Fruit fly (Drosophila melanogaster) whole organism, embryonic: ENCODE measurements around the gene CG5171.
A peak's percentile ranks its signal among the peaks of the same experiment; 100 is the strongest.

Source experiments
- C15 ChIP-seq: fragments of 200-800 bp; sonication (Bioruptor generic); IDR thresholded peaks from 3 replicates; pipeline ENCODE4 v1.3.6; 2022; ENCODE audit warnings: missing biosample characterization, missing genetic modification characterization
- CG11456 ChIP-seq: fragments of 200-800 bp; sonication (Bioruptor generic); IDR thresholded peaks from 3 replicates; pipeline ENCODE4 v1.3.6; 2022; ENCODE audit warnings: missing biosample characterization, missing genetic modification characterization
- CG11695 ChIP-seq: fragments of 200-800 bp; sonication (Bioruptor generic); IDR thresholded peaks from 3 replicates; pipeline ENCODE4 v1.3.6; 2022; ENCODE audit warnings: missing biosample characterization, missing genetic modification characterization
- CG11723 ChIP-seq: fragments of 200-800 bp; sonication (Bioruptor generic); optimal IDR thresholded peaks from 2 replicates; lab custom pipeline; 2017; ENCODE audit warnings: missing biosample characterization, mild to moderate bottlenecking, missing genetic modification characterization
- CG12155 ChIP-seq: fragments of 200-800 bp; sonication (Bioruptor generic); optimal IDR thresholded peaks from 3 replicates; lab custom pipeline; 2016; ENCODE audit warnings: missing biosample characterization, missing genetic modification characterization
- CG12299 ChIP-seq: fragments of 200-800 bp; sonication (Bioruptor generic); optimal IDR thresholded peaks from 2 replicates; lab custom pipeline; 2018; ENCODE audit warnings: missing biosample characterization, mild to moderate bottlenecking, missing genetic modification characterization
- CG14050 ChIP-seq: fragments of 200-800 bp; sonication (Bioruptor generic); IDR thresholded peaks from 3 replicates; pipeline ENCODE4 v1.3.6; 2022; ENCODE audit warnings: missing biosample characterization, missing genetic modification characterization
- CG14441 ChIP-seq: fragments of 200-800 bp; sonication (Bioruptor generic); IDR thresholded peaks from 2 replicates; pipeline ENCODE4 v1.3.6; 2022; ENCODE audit warnings: missing biosample characterization, missing genetic modification characterization
- CG16779 ChIP-seq: fragments of 200-800 bp; sonication (Bioruptor generic); IDR thresholded peaks from 2 replicates; pipeline ENCODE4 v1.3.6; 2022; ENCODE audit warnings: missing biosample characterization, missing genetic modification characterization
- CG16813 ChIP-seq: fragments of 200-800 bp; sonication (Bioruptor generic); IDR thresholded peaks from 3 replicates; pipeline ENCODE4 v1.3.6; 2022; ENCODE audit warnings: missing biosample characterization, missing genetic modification characterization; ENCODE audit not compliant: partially characterized antibody
- CG2120 ChIP-seq: fragments of 200-800 bp; sonication (Bioruptor generic); optimal IDR thresholded peaks from 3 replicates; lab custom pipeline; 2016; ENCODE audit warnings: missing biosample characterization, missing genetic modification characterization
- CG2712 ChIP-seq: fragments of 200-800 bp; optimal IDR thresholded peaks from 3 replicates; lab custom pipeline; 2019; ENCODE audit warnings: missing biosample characterization, mild to moderate bottlenecking, missing genetic modification characterization, moderate library complexity
- CG3163 ChIP-seq: fragments of 200-800 bp; sonication (Bioruptor generic); optimal IDR thresholded peaks from 3 replicates; lab custom pipeline; 2016; ENCODE audit warnings: missing biosample characterization, missing genetic modification characterization
- CG34376 ChIP-seq: fragments of 200-800 bp; sonication (Bioruptor generic); optimal IDR thresholded peaks from 2 replicates; lab custom pipeline; 2018; ENCODE audit warnings: missing biosample characterization, mild to moderate bottlenecking, missing genetic modification characterization
- CG3995 ChIP-seq: fragments of 200-800 bp; sonication (Bioruptor generic); optimal IDR thresholded peaks from 3 replicates; lab custom pipeline; 2016; ENCODE audit warnings: missing biosample characterization, missing genetic modification characterization
- CG4617 ChIP-seq: fragments of 200-800 bp; sonication (Bioruptor generic); optimal IDR thresholded peaks from 3 replicates; lab custom pipeline; 2016; ENCODE audit warnings: missing biosample characterization, missing genetic modification characterization, borderline replicate concordance
- CG6654 ChIP-seq: fragments of 200-800 bp; sonication (Bioruptor generic); optimal IDR thresholded peaks from 2 replicates; lab custom pipeline; 2017; ENCODE audit warnings: missing biosample characterization, mild to moderate bottlenecking, missing genetic modification characterization
- CG8924 ChIP-seq: fragments of 200-800 bp; optimal IDR thresholded peaks from 3 replicates; lab custom pipeline; 2019; ENCODE audit warnings: missing biosample characterization, mild to moderate bottlenecking, missing genetic modification characterization, moderate library complexity
- CG9727 ChIP-seq: fragments of 200-800 bp; sonication (Bioruptor generic); optimal IDR thresholded peaks from 3 replicates; lab custom pipeline; 2017; ENCODE audit warnings: missing biosample characterization, mild to moderate bottlenecking, missing genetic modification characterization
- CG9797 ChIP-seq: fragments of 200-800 bp; sonication (Bioruptor generic); optimal IDR thresholded peaks from 3 replicates; lab custom pipeline; 2018; ENCODE audit warnings: missing biosample characterization, mild to moderate bottlenecking, missing genetic modification characterization
- Camta ChIP-seq: fragments of 200-800 bp; sonication (Bioruptor generic); optimal IDR thresholded peaks from 2 replicates; lab custom pipeline; 2016; ENCODE audit warnings: missing biosample characterization, missing genetic modification characterization
- D19A ChIP-seq: fragments of 200-800 bp; optimal IDR thresholded peaks from 3 replicates; lab custom pipeline; 2019; ENCODE audit warnings: missing biosample characterization, mild to moderate bottlenecking, missing genetic modification characterization, moderate library complexity
- Dip2 ChIP-seq: fragments of 200-800 bp; sonication (Bioruptor generic); IDR thresholded peaks from 2 replicates; pipeline ENCODE4 v1.3.6; 2022; ENCODE audit warnings: missing biosample characterization, missing genetic modification characterization
- Dip3 ChIP-seq: fragments of 200-800 bp; sonication (Bioruptor generic); optimal IDR thresholded peaks from 3 replicates; lab custom pipeline; 2016; ENCODE audit warnings: missing biosample characterization, missing genetic modification characterization
- E2f2 ChIP-seq: fragments of 200-800 bp; sonication (Bioruptor generic); IDR thresholded peaks from 2 replicates; pipeline ENCODE4 v1.3.6; 2022; ENCODE audit warnings: missing biosample characterization, missing genetic modification characterization
- Fer2 ChIP-seq: fragments of 200-800 bp; sonication (Bioruptor generic); optimal IDR thresholded peaks from 2 replicates; lab custom pipeline; 2018; ENCODE audit warnings: missing biosample characterization, mild to moderate bottlenecking, missing genetic modification characterization, moderate library complexity
- Fer3 ChIP-seq: fragments of 200-800 bp; sonication (Bioruptor generic); optimal IDR thresholded peaks from 2 replicates; lab custom pipeline; 2018; ENCODE audit warnings: missing biosample characterization, mild to moderate bottlenecking, missing genetic modification characterization, moderate library complexity
- H2.0 ChIP-seq: fragments of 200-800 bp; sonication (Bioruptor generic); IDR thresholded peaks from 2 replicates; pipeline ENCODE4 v1.3.6; 2022; ENCODE audit warnings: missing biosample characterization, missing genetic modification characterization
- Hmx ChIP-seq: fragments of 200-800 bp; sonication (Bioruptor generic); optimal IDR thresholded peaks from 2 replicates; lab custom pipeline; 2016; ENCODE audit warnings: missing biosample characterization, missing genetic modification characterization
- Lpt ChIP-seq: fragments of >200 bp; optimal IDR thresholded peaks from 2 replicates; lab custom pipeline; 2018; ENCODE audit warnings: missing biosample characterization, missing genetic modification characterization
- MBD-R2 ChIP-seq: fragments of 200-800 bp; sonication (Bioruptor generic); IDR thresholded peaks from 2 replicates; pipeline ENCODE4 v1.3.6; 2022; ENCODE audit warnings: missing biosample characterization, missing genetic modification characterization
- Oaz ChIP-seq: fragments of 200-800 bp; sonication (Bioruptor generic); IDR thresholded peaks from 2 replicates; pipeline ENCODE4 v1.3.6; 2022; ENCODE audit warnings: missing biosample characterization, missing genetic modification characterization
- Optix ChIP-seq: fragments of 200-800 bp; sonication (Bioruptor generic); IDR thresholded peaks from 3 replicates; pipeline ENCODE4 v1.3.6; 2022; ENCODE audit warnings: missing biosample characterization, missing genetic modification characterization
- Sry-β ChIP-seq: fragments of 200-800 bp; sonication (Bioruptor generic); optimal IDR thresholded peaks from 2 replicates; lab custom pipeline; 2018; ENCODE audit warnings: missing biosample characterization, mild to moderate bottlenecking, missing genetic modification characterization, moderate library complexity
- Vsx1 ChIP-seq: fragments of 200-800 bp; sonication (Bioruptor generic); optimal IDR thresholded peaks from 2 replicates; lab custom pipeline; 2017; ENCODE audit warnings: missing biosample characterization, mild to moderate bottlenecking, missing genetic modification characterization, missing genetic modification reagents
- ase ChIP-seq: fragments of 200-800 bp; sonication (Bioruptor generic); IDR thresholded peaks from 3 replicates; pipeline ENCODE4 v1.3.6; 2022; ENCODE audit warnings: missing biosample characterization, missing genetic modification characterization
- cas ChIP-seq: fragments of 200-800 bp; sonication (Bioruptor generic); IDR thresholded peaks from 2 replicates; pipeline ENCODE4 v1.3.6; 2022; ENCODE audit warnings: missing biosample characterization, missing genetic modification characterization
- dpn ChIP-seq, 2 experiments: fragments of 200-800 bp; sonication (Bioruptor generic); optimal IDR thresholded peaks; 3 replicates each; lab custom pipeline; 2016; ENCODE audit warnings: missing biosample characterization in 2 of 2, missing genetic modification characterization in 2 of 2
- gem ChIP-seq: fragments of 200-800 bp; sonication (Bioruptor generic); optimal IDR thresholded peaks from 2 replicates; lab custom pipeline; 2019; ENCODE audit warnings: missing biosample characterization, mild to moderate bottlenecking, missing genetic modification characterization, moderate library complexity
- ind ChIP-seq: fragments of 200-800 bp; sonication (Bioruptor generic); optimal IDR thresholded peaks from 3 replicates; lab custom pipeline; 2016; ENCODE audit warnings: missing biosample characterization, missing genetic modification characterization
- jing ChIP-seq: fragments of 200-800 bp; sonication (Bioruptor generic); optimal IDR thresholded peaks from 2 replicates; lab custom pipeline; 2018; ENCODE audit warnings: missing biosample characterization, mild to moderate bottlenecking, missing genetic modification characterization
- kay ChIP-seq: fragments of 200-800 bp; sonication (Bioruptor generic); optimal IDR thresholded peaks from 2 replicates; lab custom pipeline; 2016; ENCODE audit warnings: missing biosample characterization, missing genetic modification characterization
- mam ChIP-seq: fragments of 200-800 bp; sonication (Bioruptor generic); optimal IDR thresholded peaks from 3 replicates; lab custom pipeline; 2016; ENCODE audit warnings: missing biosample characterization, missing genetic modification characterization
- pan ChIP-seq, 4 experiments: fragments of >200 bp in 3 of 4; fragments of 200-800 bp in 1 of 4; sonication (Bioruptor generic) in 1 of 4; optimal IDR thresholded peaks in 3 of 4; IDR thresholded peaks in 1 of 4; 2 replicates each; pipeline versions ENCODE4 v1.3.6 to Lab custom; 2017 to 2022; ENCODE audit warnings: missing biosample characterization in 2 of 4, missing genetic modification characterization in 2 of 4, mixed read lengths in 1 of 4
- phol ChIP-seq: fragments of 200-800 bp; sonication (Bioruptor generic); optimal IDR thresholded peaks from 3 replicates; lab custom pipeline; 2018; ENCODE audit warnings: missing biosample characterization, mild to moderate bottlenecking, missing genetic modification characterization, moderate library complexity
- slou ChIP-seq: fragments of 200-800 bp; sonication (Bioruptor generic); optimal IDR thresholded peaks from 3 replicates; lab custom pipeline; 2016; ENCODE audit warnings: missing biosample characterization, missing genetic modification characterization
- sob ChIP-seq: fragments of 200-800 bp; sonication (Bioruptor generic); IDR thresholded peaks from 2 replicates; pipeline ENCODE4 v1.3.6; 2022; ENCODE audit warnings: missing biosample characterization, missing genetic modification characterization
- vnd ChIP-seq: fragments of 200-800 bp; sonication (Bioruptor generic); IDR thresholded peaks from 3 replicates; pipeline ENCODE4 v1.3.6; 2022; ENCODE audit warnings: missing biosample characterization, missing genetic modification characterization; ENCODE audit not compliant: partially characterized antibody

The CG5171 gene

dm6 chr2L:7420305-7421287 lies 19.5 kb downstream of the CG5171 start (continued):
- TF ChIP-seq CG12299 (tag; lab: Kevin White, UChicago): no peak
- TF ChIP-seq mam (GFP tag; lab: Kevin White, UChicago): peak; percentile 88
- no peak; the same call in 2 of the 3 replicates for TF ChIP-seq C15 (GFP tag; lab: Robert Waterston, UW)
- peak; percentile 75 for TF ChIP-seq CG9727 (GFP tag; lab: Kevin White, UChicago)
- TF ChIP-seq CG3995: peak; percentile 12
- no peak for TF ChIP-seq CG34376 (GFP tag; lab: Kevin White, UChicago)
- TF ChIP-seq slou (GFP tag; lab: Kevin White, UChicago): peak; percentile 61
- no peak for TF ChIP-seq Fer2
- TF ChIP-seq CG14050: peak; percentile 61
- TF ChIP-seq Lpt: no peak
- peak; percentile 67 for TF ChIP-seq ind
- no peak for TF ChIP-seq CG6654 (GFP tag; lab: Kevin White, UChicago)
- TF ChIP-seq E2f2 (GFP tag; lab: Robert Waterston, UW): no peak; the same call in 1 of the 2 replicates
- no peak for TF ChIP-seq CG11723 (GFP tag; lab: Kevin White, UChicago)
- TF ChIP-seq dpn (GFP tag; optimal IDR thresholded peaks at IDR 0.05; lab: Kevin White, UChicago): peak; percentile 30 to 63
- no peak; the same call in 2 of the 3 replicates for TF ChIP-seq Optix (GFP tag; lab: Robert Waterston, UW)
- TF ChIP-seq CG16779: peak; percentile 63; the same call in 1 of the 2 replicates
- TF ChIP-seq CG2120: peak; percentile 94
- peak; percentile 39 for TF ChIP-seq Camta (GFP tag; lab: Kevin White, UChicago)
- no peak for TF ChIP-seq Oaz (GFP tag; lab: Robert Waterston, UW)
- TF ChIP-seq cas: no peak
- no peak for TF ChIP-seq jing (GFP tag; lab: Kevin White, UChicago)
- TF ChIP-seq Fer3: peak; percentile 71
- TF ChIP-seq D19A: peak; percentile 22
- peak; percentile 68 for TF ChIP-seq sob (GFP tag; lab: Robert Waterston, UW)
- peak; percentile 52 for TF ChIP-seq CG8924
- no peak for TF ChIP-seq vnd (GFP tag; lab: Robert Waterston, UW)
- TF ChIP-seq ase (GFP tag; lab: Robert Waterston, UW): 0 out of 3 replicates have a peak, but pooled peaks have one; percentile 13
- no peak for TF ChIP-seq Vsx1
- peak; percentile 5 for TF ChIP-seq CG4617 (GFP tag; lab: Kevin White, UChicago)
- peak; percentile 19 for TF ChIP-seq CG2712 (tag; lab: Kevin White, UChicago)
- TF ChIP-seq kay: no peak
- TF ChIP-seq CG11695: peak; percentile 73
- no peak for TF ChIP-seq Dip2 (GFP tag; lab: Robert Waterston, UW)
- no peak for TF ChIP-seq pan (optimal IDR thresholded peaks at IDR 0.05; lab: Kevin White, UChicago)
- peak in 1 of 2 experiments; percentile 54 for TF ChIP-seq pan (GFP tag; optimal IDR thresholded peaks at IDR 0.05 in 1 of 2, IDR thresholded peaks at IDR 0.05 in 1 of 2)
- TF ChIP-seq CG12155 (GFP tag; lab: Kevin White, UChicago): peak; percentile 40
- no peak for TF ChIP-seq Hmx (GFP tag; lab: Kevin White, UChicago)
- TF ChIP-seq gem (tag; lab: Kevin White, UChicago): peak; percentile 74
- TF ChIP-seq CG11456: peak; percentile 79; the same call in 2 of the 3 replicates
- peak; percentile 42; the same call in 1 of the 2 replicates for TF ChIP-seq MBD-R2
- no peak for TF ChIP-seq CG9797 (GFP tag; lab: Kevin White, UChicago)
- peak; percentile 43 for TF ChIP-seq CG3163 (GFP tag; lab: Kevin White, UChicago)
- TF ChIP-seq H2.0: peak; percentile 61
- peak; percentile 48 for TF ChIP-seq Dip3 (GFP tag; lab: Kevin White, UChicago)
- no peak for TF ChIP-seq CG16813
- no peak for TF ChIP-seq phol (tag; lab: Kevin White, UChicago)
- TF ChIP-seq Sry-β (GFP tag; lab: Kevin White, UChicago): no peak
- peak; percentile 53 for TF ChIP-seq CG14441 (GFP tag; lab: Robert Waterston, UW)
